Worm (Caenorhabditis elegans) whole organism, L1 larva: ENCODE results near the gene srg-20.
A peak's percentile ranks its signal among the peaks of the same experiment; 100 is the strongest.

Experiments used
- C04F5.9 ChIP-seq: sonication (generic microtip); optimal IDR thresholded peaks from 2 replicates; lab custom pipeline; 2016; ENCODE audit warnings: missing genetic modification characterization, missing compliant biosample characterization
- C34B4.2 ChIP-seq: sonication (generic microtip); optimal IDR thresholded peaks from 2 replicates; lab custom pipeline; 2017; ENCODE audit warnings: mild to moderate bottlenecking, missing genetic modification characterization, missing compliant biosample characterization
- F16B12.6 ChIP-seq: fragments of 150-350 bp; optimal IDR thresholded peaks from 2 replicates; lab custom pipeline; 2014; ENCODE audit warnings: missing biosample characterization, missing genetic modification characterization
- Y116A8C.19 ChIP-seq: sonication (generic microtip); optimal IDR thresholded peaks from 2 replicates; lab custom pipeline; 2016; ENCODE audit warnings: missing compliant biosample characterization, missing genetic modification characterization, borderline replicate concordance
- aha-1 ChIP-seq: fragments of 150-350 bp; optimal IDR thresholded peaks from 2 replicates; lab custom pipeline; 2014; ENCODE audit warnings: missing biosample characterization, missing genetic modification characterization
- aly-2 ChIP-seq: fragments of 150-350 bp; optimal IDR thresholded peaks from 2 replicates; lab custom pipeline; 2014; ENCODE audit warnings: missing biosample characterization, missing genetic modification characterization
- ama-1 ChIP-seq: fragments of 150-350 bp; optimal IDR thresholded peaks from 2 replicates; lab custom pipeline; 2014
- ceh-8 ChIP-seq: fragments of 200-800 bp; sonication (Bioruptor generic); optimal IDR thresholded peaks from 2 replicates; lab custom pipeline; 2018; ENCODE audit warnings: mild to moderate bottlenecking, missing genetic modification characterization, moderate library complexity, missing compliant biosample characterization
- ceh-82 ChIP-seq, 3 experiments: fragments of 150-350 bp in 1 of 3; sonication (generic microtip) in 2 of 3; optimal IDR thresholded peaks; 2 replicates each; lab custom pipeline; 2014 to 2017; ENCODE audit warnings: missing biosample characterization in 3 of 3, missing genetic modification characterization in 3 of 3
- ceh-88 ChIP-seq: fragments of 200-800 bp; sonication (Bioruptor generic); IDR thresholded peaks from 2 replicates; pipeline ENCODE4 v1.3.6; 2022; ENCODE audit warnings: missing genetic modification characterization, missing compliant biosample characterization
- ceh-90 ChIP-seq: sonication (generic microtip); optimal IDR thresholded peaks from 2 replicates; lab custom pipeline; 2016; ENCODE audit warnings: missing genetic modification characterization, missing compliant biosample characterization
- efl-1 ChIP-seq, 4 experiments: fragments of 150-350 bp; optimal IDR thresholded peaks in 3 of 4; peaks in 1 of 4; 1 replicate in 1 of 4; 2 replicates in 3 of 4; lab custom pipeline; 2014; ENCODE audit warnings: missing biosample characterization in 2 of 4, missing genetic modification characterization in 2 of 4, missing genetic modification reagents in 2 of 4
- efl-3 ChIP-seq: fragments of 200-800 bp; sonication (Bioruptor generic); optimal IDR thresholded peaks from 2 replicates; lab custom pipeline; 2018; ENCODE audit warnings: mild to moderate bottlenecking, missing genetic modification characterization, missing compliant biosample characterization
- egl-13 ChIP-seq: sonication (generic microtip); optimal IDR thresholded peaks from 2 replicates; lab custom pipeline; 2016; ENCODE audit warnings: missing genotype, missing genetic modification reagents, missing genetic modification characterization, missing compliant biosample characterization
- elt-2 ChIP-seq: sonication (generic microtip); optimal IDR thresholded peaks from 2 replicates; lab custom pipeline; 2016; ENCODE audit warnings: missing genetic modification characterization, mild to moderate bottlenecking, inconsistent platforms, missing compliant biosample characterization, missing genetic modification reagents
- elt-3 ChIP-seq, 6 experiments: fragments of 150-350 bp in 1 of 6; sonication (generic microtip); optimal IDR thresholded peaks; 2 replicates each; lab custom pipeline; 2017 to 2018; ENCODE audit warnings: missing biosample characterization in 6 of 6, missing genetic modification characterization in 6 of 6, inconsistent platforms in 1 of 6
- fkh-4 ChIP-seq: sonication (generic microtip); optimal IDR thresholded peaks from 2 replicates; lab custom pipeline; 2016; ENCODE audit warnings: missing compliant biosample characterization, missing genetic modification characterization, borderline replicate concordance
- fkh-8 ChIP-seq: sonication (generic microtip); optimal IDR thresholded peaks from 2 replicates; lab custom pipeline; 2016; ENCODE audit warnings: mild to moderate bottlenecking, missing genetic modification characterization, missing compliant biosample characterization
- grh-1 ChIP-seq: fragments of 200-800 bp; sonication (Bioruptor generic); IDR thresholded peaks from 2 replicates; pipeline ENCODE4 v1.3.6; 2022; ENCODE audit warnings: missing genetic modification reagents, missing genetic modification characterization, missing compliant biosample characterization
- hpl-2 ChIP-seq: fragments of 150-350 bp; optimal IDR thresholded peaks from 2 replicates; lab custom pipeline; 2014; ENCODE audit warnings: missing biosample characterization, missing genetic modification reagents, missing genetic modification characterization
- irx-1 ChIP-seq: sonication (generic microtip); optimal IDR thresholded peaks from 2 replicates; lab custom pipeline; 2016; ENCODE audit warnings: missing genetic modification characterization, missing compliant biosample characterization
- isw-1 ChIP-seq: fragments of 200-800 bp; sonication (Bioruptor generic); IDR thresholded peaks from 2 replicates; pipeline ENCODE4 v1.3.6; 2022; ENCODE audit warnings: missing genetic modification characterization, missing compliant biosample characterization
- lin-13 ChIP-seq: fragments of 150-350 bp; optimal IDR thresholded peaks from 2 replicates; lab custom pipeline; 2014; ENCODE audit warnings: missing biosample characterization, missing genetic modification reagents, missing genetic modification characterization
- lin-14 ChIP-seq: fragments of 200-800 bp; sonication (Bioruptor generic); optimal IDR thresholded peaks from 2 replicates; lab custom pipeline; 2018; ENCODE audit warnings: mild to moderate bottlenecking, missing genetic modification characterization, moderate library complexity, missing compliant biosample characterization
- lin-35 ChIP-seq, 2 experiments: fragments of 150-350 bp; optimal IDR thresholded peaks; 2 replicates each; lab custom pipeline; 2014; ENCODE audit warnings: missing biosample characterization in 2 of 2, missing genetic modification characterization in 2 of 2, missing genetic modification reagents in 2 of 2
- lin-39 ChIP-seq: fragments of 150-350 bp; optimal IDR thresholded peaks from 2 replicates; lab custom pipeline; 2014; ENCODE audit warnings: missing biosample characterization, missing genetic modification reagents, missing genetic modification characterization
- lsy-2 ChIP-seq, 2 experiments: fragments of 150-350 bp; optimal IDR thresholded peaks; 2 replicates each; lab custom pipeline; 2014; ENCODE audit warnings: missing biosample characterization in 2 of 2, missing genetic modification characterization in 2 of 2
- mab-9 ChIP-seq: fragments of 200-800 bp; sonication (Bioruptor generic); IDR thresholded peaks from 2 replicates; pipeline ENCODE4 v1.3.6; 2022; ENCODE audit warnings: missing genetic modification reagents, missing genetic modification characterization, missing compliant biosample characterization
- mep-1 ChIP-seq: fragments of 150-350 bp; optimal IDR thresholded peaks from 2 replicates; lab custom pipeline; 2014; ENCODE audit warnings: missing biosample characterization, missing genetic modification characterization
- nhr-11 ChIP-seq: fragments of 150-350 bp; optimal IDR thresholded peaks from 2 replicates; lab custom pipeline; 2014; ENCODE audit warnings: missing biosample characterization, missing genetic modification characterization
- nhr-12 ChIP-seq: sonication (generic microtip); optimal IDR thresholded peaks from 2 replicates; lab custom pipeline; 2017; ENCODE audit warnings: missing biosample characterization, missing genetic modification characterization
- nhr-20 ChIP-seq: sonication (generic microtip); optimal IDR thresholded peaks from 2 replicates; lab custom pipeline; 2016; ENCODE audit warnings: mild to moderate bottlenecking, missing genetic modification characterization, missing compliant biosample characterization
- nhr-237 ChIP-seq: fragments of 150-350 bp; optimal IDR thresholded peaks from 2 replicates; lab custom pipeline; 2014; ENCODE audit warnings: missing biosample characterization, missing genetic modification characterization
- nhr-76 ChIP-seq: sonication (generic microtip); optimal IDR thresholded peaks from 2 replicates; lab custom pipeline; 2017; ENCODE audit warnings: missing biosample characterization, missing genetic modification characterization
- nhr-77 ChIP-seq: fragments of 150-350 bp; optimal IDR thresholded peaks from 2 replicates; lab custom pipeline; 2014; ENCODE audit warnings: missing biosample characterization, missing genetic modification characterization
- nhr-90 ChIP-seq: sonication (generic microtip); optimal IDR thresholded peaks from 2 replicates; lab custom pipeline; 2016; ENCODE audit warnings: mild to moderate bottlenecking, missing genetic modification characterization, missing compliant biosample characterization; ENCODE audit not compliant: poor library complexity
- pag-3 ChIP-seq: sonication (generic microtip); optimal IDR thresholded peaks from 2 replicates; lab custom pipeline; 2017; ENCODE audit warnings: missing genetic modification characterization, mild to moderate bottlenecking, missing compliant biosample characterization, antibody characterized with exemption, borderline replicate concordance; ENCODE audit not compliant: insufficient read depth
- snpc-4 ChIP-seq: fragments of 150-350 bp; optimal IDR thresholded peaks from 2 replicates; lab custom pipeline; 2014; ENCODE audit warnings: missing biosample characterization, missing genetic modification characterization
- snu-23 ChIP-seq: sonication (generic microtip); optimal IDR thresholded peaks from 2 replicates; lab custom pipeline; 2016; ENCODE audit warnings: missing genetic modification characterization, missing compliant biosample characterization
- swsn-7 ChIP-seq: sonication (generic microtip); optimal IDR thresholded peaks from 2 replicates; lab custom pipeline; 2016; ENCODE audit warnings: missing genetic modification characterization, missing compliant biosample characterization
- tlp-1 ChIP-seq: fragments of 150-350 bp; optimal IDR thresholded peaks from 2 replicates; lab custom pipeline; 2014; ENCODE audit warnings: missing biosample characterization, missing genetic modification characterization
- unc-30 ChIP-seq: sonication (generic microtip); optimal IDR thresholded peaks from 2 replicates; lab custom pipeline; 2017; ENCODE audit warnings: missing biosample characterization, missing genetic modification characterization
- unc-62 ChIP-seq: fragments of 150-350 bp; optimal IDR thresholded peaks from 2 replicates; lab custom pipeline; 2014; ENCODE audit warnings: missing biosample characterization, missing genetic modification reagents, missing genetic modification characterization
- xbp-1 ChIP-seq: sonication (generic microtip); optimal IDR thresholded peaks from 2 replicates; lab custom pipeline; 2016; ENCODE audit warnings: missing genetic modification characterization, missing compliant biosample characterization

Gene srg-20

DNA sequence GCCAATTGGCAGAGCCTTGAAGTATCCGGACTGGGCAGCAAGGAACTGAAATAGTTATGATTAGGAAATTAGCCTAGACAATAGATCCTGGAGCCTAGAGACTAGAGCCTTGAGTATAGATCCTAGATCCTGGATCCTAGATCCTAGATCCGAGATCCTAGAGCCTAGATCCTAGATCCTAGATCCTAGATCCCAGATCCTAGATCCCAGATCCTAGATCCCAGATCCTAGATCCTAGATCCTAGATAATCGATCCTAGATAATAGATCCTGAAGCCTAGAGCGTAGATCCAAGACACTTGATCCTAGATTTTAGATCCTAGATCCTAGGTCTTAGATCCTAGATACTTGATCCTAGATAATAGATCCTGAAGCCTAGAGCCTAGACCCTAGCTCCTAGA, 31.5 kb upstream of the srg-20 start:
- TF ChIP-seq nhr-20 (tag; lab: Kevin White, UChicago) (no peak), hpl-2 (no peak), C04F5.9 (tag; lab: Kevin White, UChicago) (no peak), lin-39 (tag; lab: Kevin White, UChicago) (no peak), ceh-8 (GFP tag; lab: Kevin White, UChicago) (no peak), elt-3 (tag; optimal IDR thresholded peaks at IDR 0.05; lab: Kevin White, UChicago) (no peak), pag-3 (no peak), isw-1 (GFP tag; lab: Robert Waterston, UW) (no peak), efl-3 (GFP tag; lab: Kevin White, UChicago) (no peak), xbp-1 (tag; lab: Kevin White, UChicago) (no peak), F16B12.6 (tag; lab: Kevin White, UChicago) (no peak), aly-2 (tag; lab: Kevin White, UChicago) (no peak), mep-1 (tag; lab: Kevin White, UChicago) (no peak), nhr-11 (tag; lab: Kevin White, UChicago) (no peak), unc-62 (no peak), nhr-76 (tag; lab: Kevin White, UChicago) (no peak), ceh-88 (GFP tag; lab: Robert Waterston, UW) (no peak), fkh-4 (tag; lab: Kevin White, UChicago) (no peak)
- TF ChIP-seq, all 84 proteins: peak for 0

ce11 chrII:1606079-1606478, 30.4 kb upstream of the srg-20 start, which contains the start of gene bath-33:
bath-33 (minus strand) TSS chrII:1606179.
- TF ChIP-seq unc-30 (no peak), ceh-82 (tag; optimal IDR thresholded peaks at IDR 0.05; lab: Kevin White, UChicago) (no peak), C34B4.2 (tag; lab: Kevin White, UChicago) (no peak), irx-1 (tag; lab: Kevin White, UChicago) (no peak), fkh-4 (tag; lab: Kevin White, UChicago) (no peak), nhr-90 (tag; lab: Kevin White, UChicago) (no peak), lsy-2 (tag; optimal IDR thresholded peaks at IDR 0.05; lab: Kevin White, UChicago) (no peak), aha-1 (tag; lab: Kevin White, UChicago) (no peak), grh-1 (GFP tag; lab: Robert Waterston, UW) (no peak), lin-14 (GFP tag; lab: Kevin White, UChicago) (no peak), egl-13 (no peak), ama-1 (lab: Kevin White, UChicago) (no peak)

DNA sequence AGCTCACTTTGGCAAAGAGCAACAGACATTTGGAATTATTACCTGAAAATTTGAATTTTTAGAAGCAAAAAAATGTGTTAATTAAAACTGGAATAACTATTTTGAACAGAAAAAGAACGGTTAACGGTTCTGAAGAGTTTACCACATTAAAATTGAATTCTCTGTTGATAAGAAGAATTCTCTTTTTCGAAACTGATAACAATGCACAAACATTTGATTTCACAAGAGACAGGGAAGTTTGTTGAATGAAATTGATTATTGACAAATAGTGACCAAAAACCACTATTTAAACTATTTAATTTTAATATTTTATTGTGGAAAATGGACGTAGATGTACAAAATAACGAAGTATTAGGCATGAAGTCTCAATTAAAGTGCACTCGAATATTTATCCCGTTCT, 28.9 kb upstream of the srg-20 start:
- peak; percentile 64 for TF ChIP-seq elt-2 (tag; lab: Kevin White, UChicago)
- TF ChIP-seq pag-3: no peak
- TF ChIP-seq, all 84 proteins: peak for 1

DNA sequence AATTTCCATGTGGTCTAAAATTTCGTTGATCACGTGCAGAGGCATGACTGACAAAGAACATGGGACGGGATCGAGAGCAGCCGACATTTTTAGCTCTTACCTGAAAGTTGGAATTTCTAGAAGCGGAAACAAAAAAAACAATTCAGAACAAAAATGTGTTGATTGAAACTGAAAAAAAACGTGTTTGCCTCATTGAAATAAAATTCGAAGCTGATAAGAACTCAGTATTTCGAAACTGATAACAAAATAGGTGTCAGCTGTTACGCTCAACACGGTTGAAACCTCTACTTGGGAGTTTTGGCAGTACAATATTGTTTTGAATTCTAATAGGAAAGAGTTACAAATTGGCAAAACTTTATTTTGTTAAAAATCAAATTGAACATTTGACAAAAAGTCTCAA, 27.6 kb upstream of the srg-20 start:
- TF ChIP-seq lin-35 (GFP tag; optimal IDR thresholded peaks at IDR 0.05; lab: Kevin White, UChicago) (peak in 1 of 2 experiments; percentile 33), efl-1 (optimal IDR thresholded peaks at IDR 0.05; lab: Kevin White, UChicago) (no peak), efl-1 (GFP tag; optimal IDR thresholded peaks at IDR 0.05 in 1 of 2; lab: Kevin White, UChicago) (no peak), tlp-1 (peak; percentile 4), nhr-77 (tag; lab: Kevin White, UChicago) (no peak), Y116A8C.19 (tag; lab: Kevin White, UChicago) (no peak), fkh-8 (tag; lab: Kevin White, UChicago) (no peak), snu-23 (GFP tag; lab: Kevin White, UChicago) (no peak), nhr-237 (tag; lab: Kevin White, UChicago) (no peak), lin-13 (GFP tag; lab: Kevin White, UChicago) (no peak), mab-9 (GFP tag; lab: Robert Waterston, UW) (no peak), nhr-12 (tag; lab: Kevin White, UChicago) (no peak), ama-1 (lab: Kevin White, UChicago) (no peak), lsy-2 (tag; optimal IDR thresholded peaks at IDR 0.05; lab: Kevin White, UChicago) (no peak), snpc-4 (tag; lab: Kevin White, UChicago) (no peak), elt-2 (tag; lab: Kevin White, UChicago) (peak; percentile 82), ceh-90 (tag; lab: Kevin White, UChicago) (no peak), nhr-11 (tag; lab: Kevin White, UChicago) (no peak), swsn-7 (tag; lab: Kevin White, UChicago) (no peak), fkh-4 (tag; lab: Kevin White, UChicago) (no peak), lin-39 (tag; lab: Kevin White, UChicago) (no peak), irx-1 (tag; lab: Kevin White, UChicago) (no peak)
